Worm (Caenorhabditis elegans): ENCODE data around the gene nrx-1.

The nrx-1 gene

DNA sequence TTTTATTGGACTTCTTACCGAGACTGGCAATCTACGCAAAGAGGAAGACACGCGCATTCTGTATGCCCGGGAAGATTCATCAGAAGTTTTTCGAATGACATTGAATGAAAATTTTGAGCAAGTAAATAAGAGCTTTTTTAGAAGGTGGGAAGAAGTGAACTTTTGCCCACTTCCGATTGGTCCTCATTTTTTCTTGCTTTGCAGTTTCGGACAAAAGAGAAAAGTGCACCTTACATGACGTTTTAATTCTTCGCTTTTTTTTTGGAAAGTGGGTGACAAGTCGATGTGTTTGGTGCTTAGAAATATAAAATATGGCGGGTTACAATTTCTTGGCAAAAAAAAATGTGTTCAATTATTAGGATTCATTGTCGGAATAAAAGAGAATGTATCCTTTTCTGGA lies 20.4 kb upstream of the nrx-1 start, which contains the start of gene secs-1:
Gene secs-1, minus strand, starts transcription at position 101 of the 400 bp plus-strand sequence.
- TF ChIP-seq mep-1 (tag; optimal IDR thresholded peaks at IDR 0.05) (no peak), aly-2 (tag; optimal IDR thresholded peaks at IDR 0.05) (no peak), nhr-76 (tag; optimal IDR thresholded peaks at IDR 0.05) (no peak), dmd-6 (GFP tag; IDR thresholded peaks at IDR 0.05) (no peak), nhr-102 (tag; optimal IDR thresholded peaks at IDR 0.05) (no peak), zfp-3 (GFP tag; conservative IDR thresholded peaks at IDR 0.05) (no peak), ZK337.2 (GFP tag; IDR thresholded peaks at IDR 0.05) (no peak)

DNA sequence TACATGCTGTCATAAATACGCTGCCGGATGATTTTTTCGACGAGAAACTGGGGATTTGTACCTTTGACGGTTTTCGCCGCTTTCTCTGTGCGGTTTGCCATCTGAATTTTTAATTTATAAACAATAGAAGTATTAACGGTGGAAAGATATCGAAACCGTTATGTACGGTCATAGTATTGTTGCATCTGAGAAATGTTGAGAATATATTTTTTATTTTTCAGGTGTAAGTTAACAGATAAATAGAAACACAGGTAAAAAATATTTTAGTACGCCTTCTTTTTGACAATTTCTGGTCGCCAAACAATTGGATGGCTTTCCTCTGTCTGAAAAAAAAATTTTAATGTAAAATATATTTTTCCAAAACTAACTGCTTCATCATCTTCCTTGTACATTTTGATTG lies 18.9 kb upstream of the nrx-1 start, which contains the start of gene prp-38:
Gene prp-38, minus strand, starts transcription at position 101 of the 400 bp plus-strand sequence.
- TF ChIP-seq aha-1 (tag) (peak; percentile 70), nhr-25 (tag; optimal IDR thresholded peaks at IDR 0.05; ENCODE audit: borderline replicate concordance, insufficient read depth) (no peak), mdl-1 (tag; optimal IDR thresholded peaks at IDR 0.05) (no peak)

DNA sequence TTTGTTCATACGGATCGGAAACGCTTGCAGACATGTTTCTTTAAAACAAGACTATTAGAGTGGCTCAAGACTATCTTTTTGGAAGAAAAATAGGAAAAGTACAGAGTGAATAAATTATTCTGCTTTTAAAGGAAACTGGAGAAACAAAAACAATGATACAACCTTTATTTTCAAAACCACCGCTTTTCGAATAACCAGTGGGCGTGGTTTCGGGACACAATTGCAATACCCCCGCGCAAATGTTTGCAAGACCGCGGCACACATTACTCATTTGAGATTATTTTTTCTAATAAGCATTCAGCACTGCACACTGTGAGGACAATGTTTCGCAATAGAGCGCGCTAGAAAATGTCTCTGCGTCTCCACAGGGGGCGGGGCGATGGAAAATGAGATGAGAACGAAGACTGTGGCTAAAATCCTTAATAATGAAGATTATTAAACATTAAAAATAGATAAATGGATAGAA lies 16.9 kb upstream of the nrx-1 start, which contains the start of gene plrg-1:
Gene plrg-1, minus strand, starts transcription at position 51 of the 466 bp plus-strand sequence.
- TF ChIP-seq lsy-2 (tag; optimal IDR thresholded peaks at IDR 0.05) (peak; percentile 50 to 89), F37D6.2 (tag; optimal IDR thresholded peaks at IDR 0.05) (peak; percentile 62), tra-1 (GFP tag; IDR thresholded peaks at IDR 0.05) (peak; percentile 81), ZK337.2 (GFP tag; IDR thresholded peaks at IDR 0.05) (no peak), ctbp-1 (GFP tag; IDR thresholded peaks at IDR 0.05) (peak; percentile 88), unc-130 (GFP tag; optimal IDR thresholded peaks at IDR 0.05) (peak; percentile 88), dmd-6 (GFP tag; IDR thresholded peaks at IDR 0.05) (peak; percentile 82), ceh-32 (tag; optimal IDR thresholded peaks at IDR 0.05; ENCODE audit: poor library complexity) (no peak), ceh-44 (GFP tag; IDR thresholded peaks at IDR 0.05) (peak; percentile 89), hlh-30 (tag; optimal IDR thresholded peaks at IDR 0.05; ENCODE audit: insufficient read depth) (peak; percentile 75), lim-7 (GFP tag; IDR thresholded peaks at IDR 0.05) (peak; percentile 54; the same call in 1 of the 2 replicates), nhr-41 (GFP tag; IDR thresholded peaks at IDR 0.05) (peak; percentile 29; the same call in 1 of the 2 replicates), saeg-2 (GFP tag; IDR thresholded peaks at IDR 0.05) (peak; percentile 72; the same call in 1 of the 2 replicates), nhr-6 (tag; optimal IDR thresholded peaks at IDR 0.05) (peak; percentile 87), unc-39 (tag; optimal IDR thresholded peaks at IDR 0.05) (no peak), tag-97 (GFP tag; IDR thresholded peaks at IDR 0.05) (no peak), lin-38 (GFP tag; IDR thresholded peaks at IDR 0.05) (peak; percentile 93), nhr-77 (tag; optimal IDR thresholded peaks at IDR 0.05) (peak; percentile 83), F44E2.7 (GFP tag; IDR thresholded peaks at IDR 0.05) (no peak), lir-3 (tag; optimal IDR thresholded peaks at IDR 0.05) (no peak), unc-62 (GFP tag; optimal IDR thresholded peaks at IDR 0.05 in 1 of 2) (peak in 1 of 2 experiments; percentile 69), unc-62 (tag; optimal IDR thresholded peaks at IDR 0.05) (no peak), Y75B8A.6 (GFP tag; IDR thresholded peaks at IDR 0.05) (no peak), T20F7.1 (GFP tag; optimal IDR thresholded peaks at IDR 0.05) (no peak), pqm-1 (tag; optimal IDR thresholded peaks at IDR 0.05) (peak; percentile 41), zag-1 (tag; optimal IDR thresholded peaks at IDR 0.05) (no peak), snpc-1.2 (GFP tag; IDR thresholded peaks at IDR 0.05) (peak; percentile 67; the same call in 1 of the 2 replicates), zip-11 (GFP tag; IDR thresholded peaks at IDR 0.05) (peak; percentile 63; the same call in 1 of the 2 replicates), nhr-28 (tag; optimal IDR thresholded peaks at IDR 0.05) (peak; percentile 85), mdl-1 (tag; optimal IDR thresholded peaks at IDR 0.05) (peak; percentile 47 to 63), F49E8.2 (tag; optimal IDR thresholded peaks at IDR 0.05; ENCODE audit: borderline replicate concordance) (peak; percentile 59), hif-1 (tag; optimal IDR thresholded peaks at IDR 0.05) (peak in 1 of 2 experiments; percentile 80), nhr-10 (tag; optimal IDR thresholded peaks at IDR 0.05) (no peak), rbr-2 (tag; optimal IDR thresholded peaks at IDR 0.05) (peak; percentile 85), hlh-11 (tag; optimal IDR thresholded peaks at IDR 0.05) (peak; percentile 89), hmg-1.1 (GFP tag; IDR thresholded peaks at IDR 0.05) (peak; percentile 95), lin-13 (GFP tag; optimal IDR thresholded peaks at IDR 0.05) (peak; percentile 85), T26A8.4 (GFP tag; IDR thresholded peaks at IDR 0.05) (peak; percentile 93), madf-5 (GFP tag; IDR thresholded peaks at IDR 0.05) (peak in 1 of 2 experiments; percentile 65; a peak in 1 of 4 replicates), zfp-2 (tag; optimal IDR thresholded peaks at IDR 0.05) (no peak)

Data from whole organism, L4 larva.